Worm (Caenorhabditis elegans): ENCODE results near the gene C15H7.4.

DNA sequence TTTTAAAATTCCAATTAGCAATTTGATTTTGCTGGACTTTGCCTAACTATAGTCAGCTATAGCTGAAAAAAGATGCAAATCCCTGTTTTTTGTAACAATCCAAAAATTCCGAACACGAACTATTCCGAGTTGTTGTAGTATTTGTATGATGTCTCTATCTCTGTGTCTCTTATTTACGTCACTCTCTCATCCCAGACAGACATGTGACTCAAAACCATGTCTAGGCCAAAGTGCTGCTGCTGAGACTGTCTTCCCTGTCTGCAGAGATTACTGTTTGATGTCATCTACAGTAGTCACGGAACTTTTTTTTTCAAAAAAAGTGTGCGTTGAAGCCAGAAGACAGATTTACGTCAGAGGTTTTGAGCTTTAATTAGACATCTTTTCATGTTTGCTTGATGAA lies 10.5 kb upstream of the C15H7.4 start:
- TF ChIP-seq lin-39 (tag; optimal IDR thresholded peaks at IDR 0.05) (no peak), lin-15B (tag; optimal IDR thresholded peaks at IDR 0.05) (no peak), unc-62 (GFP tag; optimal IDR thresholded peaks at IDR 0.05 in 1 of 2) (no peak), unc-62 (tag; optimal IDR thresholded peaks at IDR 0.05) (no peak), nhr-237 (tag; optimal IDR thresholded peaks at IDR 0.05) (no peak), egl-27 (tag; optimal IDR thresholded peaks at IDR 0.05) (no peak), ces-1 (GFP tag; optimal IDR thresholded peaks at IDR 0.05) (no peak)

Measured in whole organism, L4 larva.